Fruit fly (Drosophila melanogaster): ENCODE data around the gene Nufip.

Gene Nufip

dm6 chr3L:18747953-18748756 is at the start of gene Nufip, which contains the start of gene Atg3 (continued):
- TF ChIP-seq lmd (GFP tag; IDR thresholded peaks at IDR 0.05), result no peak
- no peak for TF ChIP-seq mam (GFP tag; optimal IDR thresholded peaks at IDR 0.05)
- peak; percentile 3 for TF ChIP-seq D (optimal IDR thresholded peaks at IDR 0.05)
- TF ChIP-seq D (GFP tag; optimal IDR thresholded peaks at IDR 0.05), result no peak
- TF ChIP-seq HLH54F (GFP tag; optimal IDR thresholded peaks at IDR 0.05), result peak; percentile 48
- peak; percentile 56 for TF ChIP-seq CG42726 (GFP tag; IDR thresholded peaks at IDR 0.05; ENCODE audit: partially characterized antibody)
- TF ChIP-seq Mes4 (GFP tag; optimal IDR thresholded peaks at IDR 0.05), result no peak
- TF ChIP-seq insv (GFP tag; optimal IDR thresholded peaks at IDR 0.05), result no peak
- TF ChIP-seq Nf-YC (tag; optimal IDR thresholded peaks at IDR 0.05), result peak; percentile 58
- TF ChIP-seq CG15479 (GFP tag; optimal IDR thresholded peaks at IDR 0.05), result peak; percentile 30
- peak; percentile 53; the same call in 1 of the 2 replicates for TF ChIP-seq E2f2 (GFP tag; IDR thresholded peaks at IDR 0.05)
- peak; percentile 57; the same call in 2 of the 3 replicates for TF ChIP-seq zen2 (GFP tag; IDR thresholded peaks at IDR 0.05; ENCODE audit: partially characterized antibody)
- no peak for TF ChIP-seq en (GFP tag; optimal IDR thresholded peaks at IDR 0.05)
- TF ChIP-seq Xbp1 (GFP tag; optimal IDR thresholded peaks at IDR 0.05), result peak; percentile 38
- peak; percentile 1 for TF ChIP-seq Fer1 (GFP tag; optimal IDR thresholded peaks at IDR 0.05)
- TF ChIP-seq CG32532 (GFP tag; IDR thresholded peaks at IDR 0.05), result 0 out of 2 replicates have a peak, but pooled peaks have one; percentile 19
- no peak for TF ChIP-seq CG1529 (GFP tag; optimal IDR thresholded peaks at IDR 0.05)
- TF ChIP-seq CG9876 (GFP tag; optimal IDR thresholded peaks at IDR 0.05), result no peak
- TF ChIP-seq Dek (tag; optimal IDR thresholded peaks at IDR 0.05), result peak; percentile 13
- no peak for TF ChIP-seq CG13624 (GFP tag; optimal IDR thresholded peaks at IDR 0.05)
- TF ChIP-seq CG14860 (GFP tag; IDR thresholded peaks at IDR 0.05; ENCODE audit: partially characterized antibody), result peak; percentile 60; the same call in 2 of the 3 replicates
- no peak for TF ChIP-seq CG7786 (GFP tag; optimal IDR thresholded peaks at IDR 0.05)
- no peak for TF ChIP-seq ham (GFP tag; IDR thresholded peaks at IDR 0.05)
- TF ChIP-seq CG15514 (GFP tag; optimal IDR thresholded peaks at IDR 0.05), result peak; percentile 31
- TF ChIP-seq Dref (GFP tag; IDR thresholded peaks at IDR 0.05), result peak; percentile 80
- TF ChIP-seq CG4328 (GFP tag; optimal IDR thresholded peaks at IDR 0.05), result no peak
- TF ChIP-seq gfzf (GFP tag; optimal IDR thresholded peaks at IDR 0.05), result peak; percentile 76
- TF ChIP-seq da (GFP tag; optimal IDR thresholded peaks at IDR 0.05), result no peak
- TF ChIP-seq pfk (GFP tag; optimal IDR thresholded peaks at IDR 0.05), result no peak
- peak; percentile 99 for TF ChIP-seq CG8388 (GFP tag; optimal IDR thresholded peaks at IDR 0.05)
- TF ChIP-seq gcm (GFP tag; optimal IDR thresholded peaks at IDR 0.05), result no peak
- TF ChIP-seq CG31224 (GFP tag; IDR thresholded peaks at IDR 0.05), result no peak
- no peak for TF ChIP-seq corto (GFP tag; optimal IDR thresholded peaks at IDR 0.05)
- TF ChIP-seq CG3995 (GFP tag; optimal IDR thresholded peaks at IDR 0.05), result peak; percentile 65
- TF ChIP-seq cad (GFP tag; optimal IDR thresholded peaks at IDR 0.05), result no peak
- no peak for TF ChIP-seq Adf1 (GFP tag; IDR thresholded peaks at IDR 0.05)
- TF ChIP-seq CG17612 (GFP tag; IDR thresholded peaks at IDR 0.05), result no peak
- TF ChIP-seq B-H2 (GFP tag; optimal IDR thresholded peaks at IDR 0.05), result peak; percentile 33
- TF ChIP-seq Stat92E (GFP tag; optimal IDR thresholded peaks at IDR 0.05), result no peak
- TF ChIP-seq vnd (GFP tag; IDR thresholded peaks at IDR 0.05; ENCODE audit: partially characterized antibody), result peak; percentile 53; the same call in 1 of the 3 replicates
- TF ChIP-seq Dip3 (GFP tag; optimal IDR thresholded peaks at IDR 0.05), result no peak
- TF ChIP-seq CG1647 (GFP tag; optimal IDR thresholded peaks at IDR 0.05), result no peak
- peak; percentile 83 for TF ChIP-seq Scr (GFP tag; IDR thresholded peaks at IDR 0.05; ENCODE audit: partially characterized antibody)
- peak; percentile 83 for TF ChIP-seq CG13287 (GFP tag; IDR thresholded peaks at IDR 0.05; ENCODE audit: partially characterized antibody)
- no peak for TF ChIP-seq jigr1 (GFP tag; IDR thresholded peaks at IDR 0.05)
- TF ChIP-seq amos (GFP tag; IDR thresholded peaks at IDR 0.05; ENCODE audit: partially characterized antibody), result peak; percentile 83; the same call in 1 of the 2 replicates
- peak; percentile 37 for TF ChIP-seq CG13775 (GFP tag; optimal IDR thresholded peaks at IDR 0.05)
- no peak for TF ChIP-seq org-1 (GFP tag; optimal IDR thresholded peaks at IDR 0.05)
- peak; percentile 53 for TF ChIP-seq CG2120 (GFP tag; optimal IDR thresholded peaks at IDR 0.05)

Data from whole organism, embryonic.